Fruit fly (Drosophila melanogaster): ENCODE measurements around the gene CG33120.

DNA sequence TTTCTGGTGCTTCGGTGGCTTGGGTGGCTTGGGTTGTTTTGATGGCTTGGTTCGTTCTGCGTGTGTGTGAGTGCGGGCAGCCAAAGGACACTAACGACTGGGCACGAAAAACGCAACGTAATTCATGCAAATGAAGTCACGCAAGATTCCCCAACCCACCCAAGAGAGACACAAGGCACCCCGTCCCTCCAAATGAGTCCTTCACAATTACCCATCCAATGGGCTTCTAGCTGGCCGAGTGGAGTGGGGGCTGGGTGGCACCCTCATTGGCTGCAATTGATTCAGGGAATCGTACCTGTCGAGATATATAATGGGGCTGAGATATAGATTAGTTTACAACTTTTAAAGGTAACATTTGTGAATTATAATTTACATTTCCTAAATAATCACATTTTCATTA is 51.1 kb downstream of the CG33120 start:
- no peak for TF ChIP-seq Pif1A (GFP tag; optimal IDR thresholded peaks at IDR 0.05)
- TF ChIP-seq CG14655 (GFP tag; optimal IDR thresholded peaks at IDR 0.05): no peak
- no peak for TF ChIP-seq CG34367 (tag; optimal IDR thresholded peaks at IDR 0.05)
- no peak for TF ChIP-seq CG32121 (GFP tag; IDR thresholded peaks at IDR 0.05)
- TF ChIP-seq CG10348 (GFP tag; IDR thresholded peaks at IDR 0.05): no peak
- no peak for TF ChIP-seq CG17806 (tag; optimal IDR thresholded peaks at IDR 0.05)
